Fruit fly (Drosophila melanogaster) S2 (cell line): ENCODE results near the gene CG7173.

Experiments used
- CG8478 ChIP-seq: fragments of >200 bp; optimal IDR thresholded peaks from 2 replicates; lab custom pipeline; 2018
- CTCF ChIP-seq, 2 experiments: fragments of >200 bp; optimal IDR thresholded peaks; 2 replicates each; lab custom pipeline; 2018

- no peak for TF ChIP-seq CTCF (optimal IDR thresholded peaks at IDR 0.05; lab: Kevin White, UChicago)
- TF ChIP-seq CG8478 = no peak
Observed at dm6 chr3L:21586528-21586927, 28.5 kb upstream of the CG7173 start, which contains the start of gene TfAP-2.
